Fruit fly (Drosophila melanogaster) whole organism, embryonic: ENCODE results near the gene Ostgamma.
A peak's percentile ranks its signal among the peaks of the same experiment; 100 is the strongest.

Experiments
- Atf6 ChIP-seq: fragments of 200-800 bp; sonication (Bioruptor generic); IDR thresholded peaks from 2 replicates; pipeline ENCODE4 v1.3.6; 2022; ENCODE audit warnings: missing biosample characterization, missing genetic modification characterization
- Awh ChIP-seq: fragments of 200-800 bp; sonication (Bioruptor generic); IDR thresholded peaks from 2 replicates; pipeline ENCODE4, ENCODE4 v1.3.6; 2022; ENCODE audit warnings: missing biosample characterization, missing genetic modification characterization
- B-H2 ChIP-seq: fragments of 200-800 bp; sonication (Bioruptor generic); optimal IDR thresholded peaks from 2 replicates; lab custom pipeline; 2018; ENCODE audit warnings: missing biosample characterization, mild to moderate bottlenecking, missing genetic modification characterization
- CG12071 ChIP-seq: fragments of 200-800 bp; sonication (Bioruptor generic); optimal IDR thresholded peaks from 3 replicates; lab custom pipeline; 2018; ENCODE audit warnings: missing biosample characterization, mild to moderate bottlenecking, missing genetic modification characterization
- CG1233 ChIP-seq: fragments of 200-800 bp; sonication (Bioruptor generic); optimal IDR thresholded peaks from 4 replicates; lab custom pipeline; 2018; ENCODE audit warnings: missing biosample characterization, mild to moderate bottlenecking, missing genetic modification characterization
- CG13287 ChIP-seq: fragments of 200-800 bp; sonication (Bioruptor generic); IDR thresholded peaks from 2 replicates; pipeline ENCODE4 v1.3.6; 2022; ENCODE audit warnings: missing biosample characterization, missing genetic modification characterization; ENCODE audit not compliant: partially characterized antibody
- CG13624 ChIP-seq: fragments of 200-800 bp; sonication (Bioruptor generic); optimal IDR thresholded peaks from 2 replicates; lab custom pipeline; 2016; ENCODE audit warnings: missing biosample characterization, missing genetic modification characterization
- CG14965 ChIP-seq: fragments of 200-800 bp; sonication (Bioruptor generic); optimal IDR thresholded peaks from 2 replicates; lab custom pipeline; 2016; ENCODE audit warnings: missing biosample characterization, missing genetic modification characterization, borderline replicate concordance
- CG15269 ChIP-seq: fragments of 200-800 bp; sonication (Bioruptor generic); optimal IDR thresholded peaks from 2 replicates; lab custom pipeline; 2018; ENCODE audit warnings: missing biosample characterization, mild to moderate bottlenecking, missing genetic modification characterization, moderate library complexity
- CG2202 ChIP-seq: fragments of 200-800 bp; sonication (Bioruptor generic); optimal IDR thresholded peaks from 2 replicates; lab custom pipeline; 2018; ENCODE audit warnings: missing biosample characterization, mild to moderate bottlenecking, missing genetic modification characterization
- CG32532 ChIP-seq: fragments of 200-800 bp; sonication (Bioruptor generic); IDR thresholded peaks from 2 replicates; pipeline ENCODE4 v1.3.6; 2022; ENCODE audit warnings: missing biosample characterization, missing genetic modification characterization
- CG3407 ChIP-seq: fragments of 200-800 bp; sonication (Bioruptor generic); optimal IDR thresholded peaks from 2 replicates; lab custom pipeline; 2018; ENCODE audit warnings: missing biosample characterization, mild to moderate bottlenecking, missing genetic modification characterization
- CG4424 ChIP-seq: fragments of 200-800 bp; sonication (Bioruptor generic); optimal IDR thresholded peaks from 3 replicates; lab custom pipeline; 2016; ENCODE audit warnings: missing biosample characterization, missing genetic modification characterization
- CG7357 ChIP-seq: fragments of 200-800 bp; sonication (Bioruptor generic); IDR thresholded peaks from 3 replicates; pipeline ENCODE4 v1.3.6; 2022; ENCODE audit warnings: missing biosample characterization, missing genetic modification characterization
- CG7556 ChIP-seq: fragments of 200-800 bp; sonication (Bioruptor generic); optimal IDR thresholded peaks from 2 replicates; lab custom pipeline; 2017; ENCODE audit warnings: missing biosample characterization, mild to moderate bottlenecking, missing genetic modification characterization
- CG7928 ChIP-seq: fragments of 200-800 bp; sonication (Bioruptor generic); optimal IDR thresholded peaks from 2 replicates; lab custom pipeline; 2017; ENCODE audit warnings: missing biosample characterization, mild to moderate bottlenecking, missing genetic modification characterization
- CG8388 ChIP-seq: fragments of 200-800 bp; sonication (Bioruptor generic); optimal IDR thresholded peaks from 2 replicates; lab custom pipeline; 2019; ENCODE audit warnings: missing biosample characterization, mild to moderate bottlenecking, missing genetic modification characterization, moderate library complexity
- CoRest ChIP-seq: fragments of 200-800 bp; sonication (Bioruptor generic); optimal IDR thresholded peaks from 3 replicates; lab custom pipeline; 2018; ENCODE audit warnings: missing biosample characterization, mild to moderate bottlenecking, missing genetic modification characterization, moderate library complexity
- CrebB ChIP-seq: fragments of 200-800 bp; sonication (Bioruptor generic); optimal IDR thresholded peaks from 3 replicates; lab custom pipeline; 2018; ENCODE audit warnings: missing biosample characterization, mild to moderate bottlenecking, missing genetic modification characterization
- Dp ChIP-seq: fragments of 200-800 bp; sonication (Bioruptor generic); optimal IDR thresholded peaks from 2 replicates; lab custom pipeline; 2018; ENCODE audit warnings: missing biosample characterization, mild to moderate bottlenecking, missing genetic modification characterization, moderate library complexity
- Drgx ChIP-seq: fragments of 200-800 bp; sonication (Bioruptor generic); IDR thresholded peaks from 2 replicates; pipeline ENCODE4 v1.3.6; 2022; ENCODE audit warnings: missing biosample characterization, missing genetic modification characterization
- HLH3B ChIP-seq: fragments of 200-800 bp; sonication (Bioruptor generic); IDR thresholded peaks from 2 replicates; pipeline ENCODE4 v1.3.6; 2022; ENCODE audit warnings: missing biosample characterization, missing genetic modification characterization
- Hey ChIP-seq: fragments of 200-800 bp; sonication (Bioruptor generic); optimal IDR thresholded peaks from 3 replicates; lab custom pipeline; 2018; ENCODE audit warnings: missing biosample characterization, mild to moderate bottlenecking, missing genetic modification characterization
- Hr78 ChIP-seq, 2 experiments: fragments of 200-800 bp in 1 of 2; fragments of >200 bp in 1 of 2; sonication (Bioruptor generic) in 1 of 2; optimal IDR thresholded peaks; 2 replicates each; lab custom pipeline; 2017 to 2019; ENCODE audit warnings: missing biosample characterization in 2 of 2, missing genetic modification characterization in 2 of 2, mild to moderate bottlenecking in 1 of 2, moderate library complexity in 1 of 2
- Sin3A ChIP-seq: fragments of >200 bp; optimal IDR thresholded peaks from 2 replicates; lab custom pipeline; 2018
- Six4 ChIP-seq: fragments of 200-800 bp; sonication (Bioruptor generic); optimal IDR thresholded peaks from 2 replicates; lab custom pipeline; 2016; ENCODE audit warnings: missing biosample characterization, missing genetic modification characterization
- Sox100B ChIP-seq: fragments of 200-800 bp; sonication (Bioruptor generic); optimal IDR thresholded peaks from 3 replicates; lab custom pipeline; 2018; ENCODE audit warnings: missing biosample characterization, mild to moderate bottlenecking, missing genetic modification characterization
- YL-1 ChIP-seq: fragments of 200-800 bp; sonication (Bioruptor generic); optimal IDR thresholded peaks from 3 replicates; lab custom pipeline; 2017; ENCODE audit warnings: missing biosample characterization, mild to moderate bottlenecking, missing genetic modification characterization
- aop ChIP-seq: fragments of 200-800 bp; sonication (Bioruptor generic); IDR thresholded peaks from 2 replicates; pipeline ENCODE4 v1.3.6; 2022; ENCODE audit warnings: missing biosample characterization, missing genetic modification characterization
- ase ChIP-seq: fragments of 200-800 bp; sonication (Bioruptor generic); IDR thresholded peaks from 3 replicates; pipeline ENCODE4 v1.3.6; 2022; ENCODE audit warnings: missing biosample characterization, missing genetic modification characterization
- ash1 ChIP-seq: fragments of 200-800 bp; sonication (Bioruptor generic); optimal IDR thresholded peaks from 2 replicates; lab custom pipeline; 2018; ENCODE audit warnings: missing biosample characterization, mild to moderate bottlenecking, missing genetic modification characterization
- br ChIP-seq: fragments of >200 bp; optimal IDR thresholded peaks from 2 replicates; lab custom pipeline; 2017
- corto ChIP-seq: fragments of 200-800 bp; sonication (Bioruptor generic); optimal IDR thresholded peaks from 2 replicates; lab custom pipeline; 2016; ENCODE audit warnings: missing biosample characterization, mild to moderate bottlenecking, missing genetic modification characterization, moderate library complexity
- danr ChIP-seq: fragments of 200-800 bp; sonication (Bioruptor generic); IDR thresholded peaks from 2 replicates; pipeline ENCODE4 v1.3.6; 2022; ENCODE audit warnings: missing biosample characterization, missing genetic modification characterization
- dpn ChIP-seq, 2 experiments: fragments of 200-800 bp; sonication (Bioruptor generic); optimal IDR thresholded peaks; 3 replicates each; lab custom pipeline; 2016; ENCODE audit warnings: missing biosample characterization in 2 of 2, missing genetic modification characterization in 2 of 2
- emc ChIP-seq: fragments of 200-800 bp; sonication (Bioruptor generic); optimal IDR thresholded peaks from 2 replicates; lab custom pipeline; 2016; ENCODE audit warnings: missing biosample characterization, missing genetic modification characterization
- fd3F ChIP-seq: fragments of 200-800 bp; sonication (Bioruptor generic); optimal IDR thresholded peaks from 2 replicates; lab custom pipeline; 2018; ENCODE audit warnings: missing biosample characterization, mild to moderate bottlenecking, missing genetic modification characterization, moderate library complexity
- gro ChIP-seq: fragments of 200-800 bp; sonication (Bioruptor generic); optimal IDR thresholded peaks from 2 replicates; lab custom pipeline; 2016; ENCODE audit warnings: missing biosample characterization, missing genetic modification characterization
- gsb ChIP-seq: fragments of 200-800 bp; sonication (Bioruptor generic); IDR thresholded peaks from 2 replicates; pipeline ENCODE4 v1.3.6; 2022; ENCODE audit warnings: missing biosample characterization, missing genetic modification characterization
- gsb-n ChIP-seq: fragments of 200-800 bp; sonication (Bioruptor generic); optimal IDR thresholded peaks from 3 replicates; lab custom pipeline; 2018; ENCODE audit warnings: missing biosample characterization, mild to moderate bottlenecking, missing genetic modification characterization
- jumu ChIP-seq: fragments of 200-800 bp; sonication (Bioruptor generic); optimal IDR thresholded peaks from 3 replicates; lab custom pipeline; 2016; ENCODE audit warnings: missing biosample characterization, missing genetic modification characterization
- lilli ChIP-seq: fragments of 200-800 bp; sonication (Bioruptor generic); optimal IDR thresholded peaks from 3 replicates; lab custom pipeline; 2016; ENCODE audit warnings: missing biosample characterization, missing genetic modification characterization
- peb ChIP-seq: fragments of 200-800 bp; sonication (Bioruptor generic); IDR thresholded peaks from 2 replicates; pipeline ENCODE4 v1.3.6; 2022; ENCODE audit warnings: missing biosample characterization, missing genetic modification characterization
- prd ChIP-seq, 3 experiments: fragments of >200 bp in 2 of 3; fragments of 200-800 bp in 1 of 3; sonication (Bioruptor generic) in 1 of 3; optimal IDR thresholded peaks in 2 of 3; IDR thresholded peaks in 1 of 3; 2 replicates in 2 of 3; 3 replicates in 1 of 3; pipeline versions ENCODE4 v1.3.6 to Lab custom; 2017 to 2022; ENCODE audit warnings: missing biosample characterization in 1 of 3, missing genetic modification characterization in 1 of 3
- salm ChIP-seq: fragments of 200-800 bp; sonication (Bioruptor generic); optimal IDR thresholded peaks from 2 replicates; lab custom pipeline; 2018; ENCODE audit warnings: missing biosample characterization, mild to moderate bottlenecking, missing genetic modification characterization
- sc ChIP-seq, 3 experiments: fragments of >200 bp in 2 of 3; fragments of 200-800 bp in 1 of 3; sonication (Bioruptor generic) in 1 of 3; optimal IDR thresholded peaks; 2 replicates in 2 of 3; 3 replicates in 1 of 3; lab custom pipeline; 2017; ENCODE audit warnings: mild to moderate bottlenecking in 1 of 3, missing biosample characterization in 1 of 3, missing genetic modification characterization in 1 of 3, missing genetic modification reagents in 1 of 3
- slbo ChIP-seq: fragments of 200-800 bp; sonication (Bioruptor generic); IDR thresholded peaks from 2 replicates; pipeline ENCODE4 v1.3.6; 2022; ENCODE audit warnings: missing biosample characterization, missing genetic modification characterization
- sqz ChIP-seq: fragments of 200-800 bp; sonication (Bioruptor generic); optimal IDR thresholded peaks from 3 replicates; lab custom pipeline; 2018; ENCODE audit warnings: missing biosample characterization, mild to moderate bottlenecking, missing genetic modification characterization
- z ChIP-seq: fragments of 200-800 bp; sonication (Bioruptor generic); IDR thresholded peaks from 3 replicates; pipeline ENCODE4 v1.3.6; 2022; ENCODE audit warnings: missing biosample characterization, missing genetic modification characterization

Gene Ostgamma

DNA sequence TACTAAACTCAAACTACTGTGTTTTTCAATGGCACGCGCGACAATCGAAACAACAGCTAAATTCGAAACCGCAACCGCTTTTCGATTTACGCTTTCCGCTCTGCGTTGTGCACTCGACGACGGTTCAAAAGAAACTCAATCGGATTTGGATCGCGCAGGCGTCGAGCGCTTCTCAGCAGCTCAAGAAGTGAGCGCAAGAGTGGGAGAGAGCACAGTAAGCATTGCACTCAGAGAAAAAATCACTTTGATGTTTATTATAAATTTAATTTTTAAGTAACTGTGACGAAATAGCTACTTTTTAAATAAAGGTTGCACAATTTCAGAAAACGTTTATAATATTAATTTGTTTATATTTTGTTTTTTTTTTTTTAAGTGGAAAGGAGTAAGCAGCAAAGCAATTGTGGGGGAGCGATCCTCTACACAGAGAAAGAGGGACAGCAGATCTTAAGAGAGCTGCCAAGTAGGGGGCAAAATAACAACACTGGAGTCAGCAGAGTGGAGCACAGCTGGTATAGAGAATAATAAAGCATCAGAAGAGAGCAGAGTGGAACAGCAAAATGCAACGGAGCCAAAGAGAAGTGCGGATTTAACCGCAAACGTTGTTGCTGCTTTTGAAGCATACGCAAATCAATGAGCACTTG lies 30.3 kb downstream of the Ostgamma start (continued):
- TF ChIP-seq CG13287 (GFP tag; lab: Robert Waterston, UW) (no peak), CG2202 (tag; lab: Kevin White, UChicago) (peak; percentile 98), CrebB (tag; lab: Kevin White, UChicago) (peak; percentile 96), Hr78 (GFP tag; optimal IDR thresholded peaks at IDR 0.05; lab: Kevin White, UChicago) (peak in 1 of 2 experiments; percentile 86), Atf6 (peak; percentile 98), peb (peak; percentile 98), gsb (GFP tag; lab: Robert Waterston, UW) (peak; percentile 97), CG13624 (GFP tag; lab: Kevin White, UChicago) (peak; percentile 87), Six4 (GFP tag; lab: Kevin White, UChicago) (peak; percentile 98), prd (optimal IDR thresholded peaks at IDR 0.05; lab: Kevin White, UChicago) (no peak), prd (GFP tag; IDR thresholded peaks at IDR 0.05; lab: Robert Waterston, UW) (peak; percentile 99), CG12071 (GFP tag; lab: Kevin White, UChicago) (peak; percentile 88), HLH3B (GFP tag; lab: Robert Waterston, UW) (peak; percentile 99), CG7357 (peak; percentile 93), CG15269 (tag; lab: Kevin White, UChicago) (peak; percentile 99), Sox100B (GFP tag; lab: Kevin White, UChicago) (peak; percentile 99), ash1 (GFP tag; lab: Kevin White, UChicago) (peak; percentile 63), CG14965 (peak; percentile 68), CG1233 (GFP tag; lab: Kevin White, UChicago) (peak; percentile 96), CG8388 (GFP tag; lab: Kevin White, UChicago) (peak; percentile 98), sqz (GFP tag; lab: Kevin White, UChicago) (peak; percentile 98), YL-1 (GFP tag; lab: Kevin White, UChicago) (peak; percentile 80), Awh (GFP tag; lab: Robert Waterston, UW) (peak; percentile 99), fd3F (GFP tag; lab: Kevin White, UChicago) (peak; percentile 92), Hey (tag; lab: Kevin White, UChicago) (peak; percentile 69), danr (GFP tag; lab: Robert Waterston, UW) (peak; percentile 98), Sin3A (lab: Kevin White, UChicago) (no peak), emc (GFP tag; lab: Kevin White, UChicago) (peak; percentile 63), CG7556 (GFP tag; lab: Kevin White, UChicago) (peak; percentile 98), CG32532 (GFP tag; lab: Robert Waterston, UW) (peak; percentile 97), sc (optimal IDR thresholded peaks at IDR 0.05; lab: Kevin White, UChicago) (no peak), sc (GFP tag; optimal IDR thresholded peaks at IDR 0.05; lab: Kevin White, UChicago) (peak; percentile 98), lilli (peak; percentile 97), CoRest (peak; percentile 98), dpn (GFP tag; optimal IDR thresholded peaks at IDR 0.05; lab: Kevin White, UChicago) (peak; percentile 93 to 97), ase (peak; percentile 99), CG3407 (GFP tag; lab: Kevin White, UChicago) (peak; percentile 98), Drgx (peak; percentile 100), corto (GFP tag; lab: Kevin White, UChicago) (peak; percentile 98), B-H2 (GFP tag; lab: Kevin White, UChicago) (peak; percentile 78), Dp (GFP tag; lab: Kevin White, UChicago) (no peak), jumu (GFP tag; lab: Kevin White, UChicago) (peak; percentile 73), CG4424 (GFP tag; lab: Kevin White, UChicago) (peak; percentile 99), br (lab: Kevin White, UChicago) (no peak), z (peak; percentile 97), gro (GFP tag; lab: Kevin White, UChicago) (peak; percentile 79), salm (tag; lab: Kevin White, UChicago) (peak; percentile 97), CG7928 (GFP tag; lab: Kevin White, UChicago) (peak; percentile 69), gsb-n (peak; percentile 99), slbo (GFP tag; lab: Robert Waterston, UW) (peak; percentile 97), aop (GFP tag; lab: Robert Waterston, UW) (peak; percentile 94)
